Worm (Caenorhabditis elegans): ENCODE measurements around the gene nekl-4.

nekl-4 gene

ce11 chrIII:5554884-5555500 is 37.7 kb upstream of the nekl-4 start, which contains the start of the genes nmad-1 and hach-1 (continued):
- TF ChIP-seq nhr-84 (tag; optimal IDR thresholded peaks at IDR 0.05): no peak
- peak; percentile 52; the same call in 1 of the 2 replicates for TF ChIP-seq grh-1 (GFP tag; IDR thresholded peaks at IDR 0.05)
- peak; percentile 38 for TF ChIP-seq lin-13 (GFP tag; optimal IDR thresholded peaks at IDR 0.05)
- peak; percentile 70 for TF ChIP-seq egl-13 (tag; optimal IDR thresholded peaks at IDR 0.05)
- no peak for TF ChIP-seq egl-27 (tag; optimal IDR thresholded peaks at IDR 0.05)
- TF ChIP-seq lin-39 (tag; optimal IDR thresholded peaks at IDR 0.05): peak; percentile 69
- no peak for TF ChIP-seq nhr-77 (tag; optimal IDR thresholded peaks at IDR 0.05)
- TF ChIP-seq lsy-2 (tag; optimal IDR thresholded peaks at IDR 0.05): peak; percentile 69 to 73
- TF ChIP-seq nhr-85 (tag): peak; percentile 89
- TF ChIP-seq nhr-237 (tag; optimal IDR thresholded peaks at IDR 0.05): no peak
- TF ChIP-seq ztf-11 (tag; optimal IDR thresholded peaks at IDR 0.05): peak in 1 of 2 experiments; percentile 76
- no peak for TF ChIP-seq hlh-17 (GFP tag; optimal IDR thresholded peaks at IDR 0.05; ENCODE audit: borderline replicate concordance)
- no peak for TF ChIP-seq hlh-4 (tag; optimal IDR thresholded peaks at IDR 0.05)
- TF ChIP-seq unc-86 (tag; optimal IDR thresholded peaks at IDR 0.05): peak; percentile 68
- TF ChIP-seq sup-37 (GFP tag; optimal IDR thresholded peaks at IDR 0.05): no peak
- peak; percentile 53; the same call in 1 of the 2 replicates for TF ChIP-seq isw-1 (GFP tag; IDR thresholded peaks at IDR 0.05)
- TF ChIP-seq efl-3 (GFP tag; optimal IDR thresholded peaks at IDR 0.05): no peak
- peak; percentile 77 for TF ChIP-seq C16A3.4 (tag; optimal IDR thresholded peaks at IDR 0.05)
- TF ChIP-seq nhr-28 (tag; optimal IDR thresholded peaks at IDR 0.05): no peak
- peak; percentile 42 to 81 (median 63) for TF ChIP-seq ceh-82 (tag; optimal IDR thresholded peaks at IDR 0.05)
- no peak; the same call in 1 of the 2 replicates for TF ChIP-seq ceh-88 (GFP tag; IDR thresholded peaks at IDR 0.05)
- TF ChIP-seq tlp-1 (tag; optimal IDR thresholded peaks at IDR 0.05): no peak
- no peak for TF ChIP-seq alr-1 (tag; optimal IDR thresholded peaks at IDR 0.05; ENCODE audit: borderline replicate concordance)
- peak; percentile 81 for TF ChIP-seq lin-14 (GFP tag; optimal IDR thresholded peaks at IDR 0.05)
- TF ChIP-seq sox-4 (tag; optimal IDR thresholded peaks at IDR 0.05): peak; percentile 59
- TF ChIP-seq unc-130 (tag; optimal IDR thresholded peaks at IDR 0.05): peak; percentile 72
- TF ChIP-seq aly-2 (tag; optimal IDR thresholded peaks at IDR 0.05): no peak
- TF ChIP-seq dpl-1 (GFP tag; optimal IDR thresholded peaks at IDR 0.05): peak; percentile 50 to 67 (median 58)
- peak; percentile 83 for TF ChIP-seq rnt-1 (tag; optimal IDR thresholded peaks at IDR 0.05)
- TF ChIP-seq skn-1 (tag; optimal IDR thresholded peaks at IDR 0.05): peak; percentile 52
- TF ChIP-seq vab-15 (tag; optimal IDR thresholded peaks at IDR 0.05): peak; percentile 7
- no peak for TF ChIP-seq pqm-1 (tag; optimal IDR thresholded peaks at IDR 0.05)
- TF ChIP-seq mep-1 (tag; optimal IDR thresholded peaks at IDR 0.05): peak; percentile 75
- TF ChIP-seq elt-3 (tag; optimal IDR thresholded peaks at IDR 0.05): peak in 1 of 6 experiments; percentile 61
- TF ChIP-seq irx-1 (tag; optimal IDR thresholded peaks at IDR 0.05): peak; percentile 56
- no peak for TF ChIP-seq unc-98 (GFP tag; IDR thresholded peaks at IDR 0.05)
- peak; percentile 58 for TF ChIP-seq zip-4 (GFP tag; optimal IDR thresholded peaks at IDR 0.05)
- peak; percentile 32 for TF ChIP-seq lin-15B (tag; optimal IDR thresholded peaks at IDR 0.05)
- peak; percentile 90 for TF ChIP-seq nhr-20 (tag; optimal IDR thresholded peaks at IDR 0.05)
- no peak for TF ChIP-seq hpl-2 (GFP tag; optimal IDR thresholded peaks at IDR 0.05)
- TF ChIP-seq jun-1 (tag; optimal IDR thresholded peaks at IDR 0.05): no peak

- peak; percentile 52 for TF ChIP-seq lin-14 (GFP tag; optimal IDR thresholded peaks at IDR 0.05)
- no peak for TF ChIP-seq ceh-82 (tag; optimal IDR thresholded peaks at IDR 0.05)
- TF ChIP-seq elt-2 (tag; optimal IDR thresholded peaks at IDR 0.05): peak; percentile 59
- peak in 1 of 2 experiments; percentile 32 for TF ChIP-seq mdl-1 (tag; optimal IDR thresholded peaks at IDR 0.05)
- TF ChIP-seq mab-9 (GFP tag; IDR thresholded peaks at IDR 0.05): no peak
- peak; percentile 41 for TF ChIP-seq nhr-71 (tag; optimal IDR thresholded peaks at IDR 0.05)
- peak; percentile 28 for TF ChIP-seq snu-23 (GFP tag; optimal IDR thresholded peaks at IDR 0.05)
- no peak for TF ChIP-seq irx-1 (tag; optimal IDR thresholded peaks at IDR 0.05)
- TF ChIP-seq xbp-1 (tag; optimal IDR thresholded peaks at IDR 0.05): no peak
- TF ChIP-seq unc-86 (tag; optimal IDR thresholded peaks at IDR 0.05): no peak
- TF ChIP-seq nhr-19 (GFP tag; conservative IDR thresholded peaks at IDR 0.05): peak; percentile 28; the same call in 1 of the 2 replicates
- no peak for TF ChIP-seq alr-1 (tag; optimal IDR thresholded peaks at IDR 0.05; ENCODE audit: borderline replicate concordance)
- TF ChIP-seq nhr-20 (tag; optimal IDR thresholded peaks at IDR 0.05): peak; percentile 86
- TF ChIP-seq ztf-4 (tag; optimal IDR thresholded peaks at IDR 0.05): no peak
- peak; percentile 12 for TF ChIP-seq skn-1 (tag; optimal IDR thresholded peaks at IDR 0.05)
- peak in 1 of 2 experiments; percentile 29 for TF ChIP-seq lin-35 (GFP tag; optimal IDR thresholded peaks at IDR 0.05)
- TF ChIP-seq grh-1 (GFP tag; IDR thresholded peaks at IDR 0.05): no peak
- TF ChIP-seq efl-1 (optimal IDR thresholded peaks at IDR 0.05): no peak
- peak in 1 of 2 experiments; percentile 84 for TF ChIP-seq efl-1 (GFP tag; optimal IDR thresholded peaks at IDR 0.05 in 1 of 2)
These were observed 35.8 kb upstream of the nekl-4 start for ce11 chrIII:5553098-5553497.

Data from whole organism, L1 larva.